Worm (Caenorhabditis elegans) whole organism, dauer: ENCODE measurements around the gene nhr-105.

Source experiments
- unc-62 ChIP-seq: sonication (generic microtip); optimal IDR thresholded peaks from 2 replicates; lab custom pipeline; 2017; ENCODE audit warnings: missing biosample characterization, missing genetic modification reagents, missing genetic modification characterization

Gene nhr-105

DNA sequence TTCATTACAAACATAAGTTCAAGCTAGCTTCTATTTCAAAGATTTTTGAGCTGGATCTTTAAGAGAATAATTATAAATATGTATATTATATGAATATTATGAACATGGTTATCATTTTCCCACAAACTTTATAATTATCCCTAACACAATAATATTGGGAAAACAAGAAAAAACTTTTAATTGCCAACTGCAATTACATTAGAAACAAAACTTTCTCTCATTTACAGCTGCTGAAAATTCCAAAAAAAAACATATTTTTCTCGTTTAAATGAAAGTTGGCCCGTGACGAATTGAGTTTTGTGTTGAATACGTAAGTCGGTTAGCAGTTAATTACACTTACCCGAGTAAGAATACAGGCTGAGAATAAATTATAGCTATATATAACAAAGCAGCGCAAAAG lies 12.7 kb downstream of the nhr-105 start:
- TF ChIP-seq unc-62: no peak

DNA sequence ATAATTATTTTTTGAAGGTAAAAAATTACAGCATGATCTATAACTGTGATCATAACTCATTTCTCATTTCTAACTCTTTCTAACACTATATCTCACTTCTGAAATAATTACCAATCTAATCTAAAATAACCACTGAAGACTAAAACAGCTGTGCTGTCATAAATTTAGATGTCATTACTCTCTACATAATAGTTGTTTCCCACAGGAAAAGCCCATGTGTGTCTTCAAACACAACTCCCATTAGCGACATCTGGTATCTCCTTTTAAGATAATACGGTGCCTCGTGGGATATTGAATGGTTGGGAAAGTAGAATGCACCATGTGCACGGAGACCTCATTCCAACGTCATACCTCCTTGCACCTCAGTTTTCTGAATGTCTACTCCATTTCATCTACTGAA lies 15.1 kb downstream of the nhr-105 start, which contains the start of gene Y43B11AL.1:
TSS of gene Y43B11AL.1 (plus strand) at position 301 of the 400 bp plus-strand sequence.
- no peak for TF ChIP-seq unc-62

DNA sequence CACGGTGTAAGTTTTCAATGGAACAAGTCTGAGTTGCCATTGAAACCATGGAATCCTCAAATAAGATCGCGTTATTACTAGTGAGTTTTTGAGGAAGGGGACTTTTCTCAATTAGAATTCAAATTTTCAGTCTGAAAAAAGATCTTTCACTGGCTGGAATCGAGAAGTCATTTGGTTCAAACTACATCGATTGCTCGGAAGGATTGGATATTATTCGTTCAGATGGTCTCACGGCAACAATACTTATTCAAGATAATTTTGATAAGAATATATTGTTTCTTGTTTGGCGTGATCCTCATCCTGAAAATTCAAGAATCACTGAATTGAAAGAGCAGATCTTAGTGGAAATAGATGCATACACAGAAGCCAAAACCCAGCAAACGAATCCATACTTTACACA lies 17.5 kb downstream of the nhr-105 start:
- TF ChIP-seq unc-62: no peak

DNA sequence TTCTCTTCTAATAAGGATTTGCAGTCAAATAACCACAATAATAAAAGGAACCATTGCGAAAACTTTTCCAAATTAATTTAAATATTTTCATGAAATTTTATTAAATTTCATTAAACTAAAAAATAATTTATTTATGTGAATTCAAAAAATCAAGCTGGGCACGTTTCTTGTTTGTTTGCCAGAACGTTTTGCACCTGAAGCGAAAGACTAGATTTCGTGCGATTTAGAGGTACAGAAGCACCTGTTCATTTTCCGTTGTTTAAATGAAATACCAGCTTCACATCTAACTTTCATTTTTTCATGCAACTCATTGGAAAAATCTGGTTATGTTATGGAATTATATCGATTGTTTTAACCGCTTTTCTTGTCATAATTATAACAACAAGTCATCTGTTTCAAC lies 22.2 kb downstream of the nhr-105 start, which contains the start of gene srg-48:
TSS of gene srg-48 (plus strand) at position 301 of the 400 bp plus-strand sequence.
- no peak for TF ChIP-seq unc-62

DNA sequence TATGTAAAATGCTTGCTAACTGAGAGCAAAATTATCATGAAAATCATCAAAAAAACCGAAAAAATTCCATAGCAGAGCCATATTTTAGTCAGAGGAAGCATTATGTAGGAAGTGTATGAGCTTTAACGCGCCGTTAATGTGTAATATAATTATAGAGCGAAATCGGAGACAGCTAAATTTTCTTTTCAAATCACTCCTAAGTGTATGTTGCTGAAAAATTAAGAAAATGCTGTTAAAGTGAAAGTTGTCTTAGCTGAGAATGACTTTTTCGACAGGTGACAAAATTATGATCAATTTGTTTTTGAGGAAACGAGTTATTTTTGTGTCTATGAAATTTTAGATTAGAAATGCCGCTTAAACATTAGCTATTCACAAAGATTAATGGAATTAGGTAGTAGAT lies 25.1 kb downstream of the nhr-105 start, which contains the start of gene srg-50:
TSS of gene srg-50 (minus strand) at position 101 of the 400 bp plus-strand sequence.
- TF ChIP-seq unc-62: no peak

DNA sequence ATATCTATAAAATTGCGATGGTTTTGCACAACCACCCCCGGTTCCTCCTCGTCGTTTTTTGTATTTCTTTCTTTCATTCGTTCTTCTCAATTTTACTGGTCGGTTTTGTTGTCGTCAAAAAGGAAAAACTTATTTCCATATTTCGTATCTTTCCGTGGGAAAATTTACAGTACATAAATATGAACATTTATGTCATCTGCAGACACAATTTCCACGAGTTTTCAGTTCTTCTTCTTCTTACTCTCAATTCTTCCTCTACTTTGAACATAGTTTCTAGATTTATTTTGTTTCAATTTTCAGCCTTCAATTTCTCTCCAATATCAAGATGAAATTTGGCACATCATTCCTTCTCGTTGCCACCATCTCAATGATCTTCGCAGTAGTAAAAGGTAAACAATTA lies 31.3 kb downstream of the nhr-105 start, which contains the start of gene Y43B11AR.1:
TSS of gene Y43B11AR.1 (plus strand) at position 301 of the 400 bp plus-strand sequence.
- no peak for TF ChIP-seq unc-62

DNA sequence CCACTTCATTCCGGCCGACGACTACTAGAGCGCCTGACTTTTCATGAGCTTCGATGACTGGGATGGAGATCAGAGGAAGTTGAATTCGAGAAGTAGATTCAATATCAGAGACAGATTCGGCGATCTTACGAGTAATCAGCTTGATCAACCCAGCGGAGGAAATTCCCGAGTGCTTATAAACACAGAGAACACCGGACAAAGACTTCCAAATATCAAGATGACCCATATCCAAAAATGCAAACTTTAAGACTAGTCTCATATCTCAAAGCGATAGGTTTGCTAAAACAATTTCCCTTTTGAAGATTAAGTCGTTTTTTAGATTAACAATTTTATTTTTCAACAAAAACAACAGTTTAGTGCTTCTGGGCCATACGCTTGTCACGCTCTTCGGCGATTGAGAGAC lies 33.4 kb downstream of the nhr-105 start, which contains the start of gene Y43B11AR.3:
TSS of gene Y43B11AR.3 (minus strand) at position 335 of the 403 bp plus-strand sequence.
- TF ChIP-seq unc-62: no peak

DNA sequence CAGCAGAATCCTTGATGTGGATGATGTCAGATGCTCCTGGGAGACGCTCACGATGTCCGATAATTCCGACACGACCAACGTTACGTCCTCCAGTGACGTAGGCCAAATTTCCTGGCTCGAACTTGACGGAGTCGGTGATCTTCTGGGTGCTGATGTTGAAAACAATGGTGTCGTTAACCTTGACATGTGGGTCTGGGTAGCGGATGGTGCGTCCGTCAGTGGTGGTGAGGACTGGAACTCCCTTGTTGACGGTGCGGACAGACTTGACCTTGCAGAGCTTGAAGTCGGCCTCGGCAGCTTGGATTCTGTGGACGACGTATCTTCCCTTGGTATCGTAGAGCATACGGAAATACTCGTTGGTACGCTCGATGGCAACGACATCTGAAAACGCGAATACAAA lies 34.0 kb downstream of the nhr-105 start:
- no peak for TF ChIP-seq unc-62

DNA sequence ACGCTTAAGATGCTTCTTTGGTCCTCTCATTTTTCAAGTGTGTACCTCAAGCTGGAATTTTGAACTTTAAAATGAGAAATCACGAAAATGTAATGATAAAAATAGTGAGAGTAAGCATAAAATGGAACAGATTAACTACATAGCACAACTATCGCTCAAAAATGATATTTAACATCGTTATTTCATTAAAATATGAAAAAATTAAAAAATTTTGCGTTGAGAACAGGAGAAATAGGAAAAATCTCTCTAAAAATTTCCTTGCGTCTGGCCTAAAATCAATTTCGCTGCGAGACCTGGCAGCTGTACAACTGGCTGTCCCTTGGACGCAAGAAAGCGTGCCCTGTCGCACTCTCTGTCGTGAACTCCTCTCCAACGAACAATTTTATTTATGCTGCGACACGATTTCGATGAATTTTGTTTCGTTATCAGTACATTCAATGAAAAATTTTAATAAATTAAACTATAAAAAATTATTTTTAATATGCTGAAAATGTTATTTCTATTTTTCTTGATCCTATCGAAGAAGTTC lies 34.7 kb downstream of the nhr-105 start, which contains the start of gene rps-4:
TSS of gene rps-4 (minus strand) at position 51 of the 529 bp plus-strand sequence.
- no peak for TF ChIP-seq unc-62

DNA sequence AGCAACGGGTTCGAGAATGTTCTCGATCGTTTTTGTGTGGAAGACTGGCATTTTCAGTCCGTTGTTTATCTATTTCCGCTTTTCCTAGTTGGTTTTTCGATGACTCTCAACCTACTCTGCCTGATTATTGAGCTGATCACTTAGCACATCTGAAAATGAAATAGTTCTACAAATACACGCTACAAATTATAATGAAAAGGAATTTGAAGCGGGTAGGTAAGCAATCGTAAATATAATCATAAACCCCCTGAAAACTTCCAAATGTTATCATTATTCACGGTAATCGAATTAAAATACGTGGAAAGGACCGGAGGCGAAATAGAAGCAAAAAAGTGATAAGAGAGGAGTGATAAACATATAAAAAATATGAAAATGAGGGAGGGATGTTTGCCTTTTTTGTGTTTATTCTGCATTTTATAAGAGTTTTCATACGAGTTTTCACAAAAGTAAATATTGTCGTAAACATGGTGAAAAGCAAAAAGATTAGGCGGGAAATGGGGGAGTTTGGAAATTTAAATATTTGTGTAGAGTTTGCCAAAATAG lies 44.3 kb downstream of the nhr-105 start, which contains the start of gene deb-1:
TSS of gene deb-1 (minus strand) at position 51 of the 543 bp plus-strand sequence.
- TF ChIP-seq unc-62: no peak

DNA sequence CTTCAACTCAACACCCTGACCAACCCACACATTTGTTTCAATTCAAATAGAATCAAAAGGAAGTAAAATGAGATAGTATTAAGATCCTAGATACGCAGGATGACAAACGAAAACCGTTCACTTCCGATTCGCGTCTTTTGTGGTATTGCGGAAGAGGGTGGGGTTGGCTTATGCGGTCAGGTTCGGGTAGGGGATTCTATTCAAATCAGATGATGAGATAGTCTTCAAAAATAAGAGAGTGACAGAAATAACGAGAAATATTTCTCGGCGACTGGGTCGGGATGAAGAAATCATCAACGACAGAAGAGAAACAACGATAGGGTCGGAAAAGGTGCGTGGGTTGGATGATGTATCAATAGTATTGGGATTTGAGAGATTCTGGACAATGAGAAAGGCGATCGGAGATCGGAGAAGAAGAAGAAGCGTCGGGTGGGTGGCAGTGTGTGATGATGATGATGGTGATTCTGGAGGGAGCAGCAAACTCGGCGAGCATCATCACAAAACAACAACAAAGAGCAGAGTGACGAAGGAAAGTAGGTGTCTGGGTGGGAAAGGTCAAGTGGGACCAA lies 45.5 kb downstream of the nhr-105 start:
- no peak for TF ChIP-seq unc-62

DNA sequence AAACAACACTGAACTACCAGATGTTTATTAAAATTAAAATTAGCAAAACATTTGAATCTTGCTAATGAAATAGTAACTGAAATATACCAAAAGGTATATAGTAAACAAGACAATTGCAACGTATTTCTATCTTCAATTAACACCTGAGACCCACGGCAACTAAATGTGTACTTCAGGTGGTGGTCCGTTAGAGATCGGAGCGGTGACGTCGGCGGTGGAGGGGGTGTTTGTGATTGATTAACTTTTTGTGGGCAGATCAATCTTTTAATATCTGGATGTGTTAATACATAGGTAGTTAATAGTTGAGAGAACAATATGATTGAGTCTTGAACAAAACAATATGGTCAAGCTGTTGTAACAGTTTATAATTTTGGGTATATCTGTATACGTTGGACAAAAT lies 46.1 kb downstream of the nhr-105 start:
- no peak for TF ChIP-seq unc-62

DNA sequence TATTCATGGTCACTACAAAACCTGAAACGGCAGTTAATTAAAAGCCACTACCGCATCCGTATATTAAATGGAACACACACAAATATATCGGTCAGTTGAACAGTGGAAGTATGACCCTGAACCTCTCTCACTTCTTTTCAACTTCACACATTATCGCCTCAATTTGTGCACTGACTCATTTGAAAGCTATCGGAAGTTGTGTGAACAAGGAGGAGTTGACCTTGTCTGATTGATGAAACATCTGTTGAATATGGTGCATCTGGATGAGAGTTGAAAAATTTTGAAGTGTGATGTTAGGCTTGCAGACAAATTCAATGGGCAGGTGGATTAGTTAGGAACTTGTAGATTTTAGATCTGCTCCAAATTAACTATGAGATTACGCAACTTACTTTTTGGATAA lies 47.5 kb downstream of the nhr-105 start:
- no peak for TF ChIP-seq unc-62

DNA sequence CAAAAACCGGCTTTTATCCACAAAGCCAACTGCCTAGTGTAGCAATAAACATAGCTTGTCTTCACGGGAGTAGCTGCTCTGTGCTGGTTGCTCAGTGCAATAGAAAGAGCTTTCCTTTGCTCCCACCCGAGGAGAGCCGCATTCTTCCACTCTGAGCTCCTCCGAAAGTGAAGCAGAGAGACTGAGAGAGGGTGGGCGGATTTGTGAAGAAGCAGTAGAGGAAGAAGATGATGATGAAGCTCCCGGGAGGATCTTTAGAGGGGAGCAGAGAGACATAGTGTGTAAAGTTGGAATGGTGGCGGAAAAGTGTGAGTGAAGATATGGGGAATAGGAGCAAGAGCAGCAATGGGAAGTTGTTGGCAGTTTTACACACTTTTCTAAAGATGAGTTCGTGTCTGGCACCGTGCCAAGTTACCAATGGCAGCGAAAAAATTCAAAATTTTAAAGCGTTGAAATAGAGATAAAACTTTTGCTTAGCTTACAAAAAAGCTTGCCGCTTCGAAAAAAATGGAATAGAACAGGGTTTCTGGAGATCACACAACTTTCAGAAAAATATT lies 48.6 kb downstream of the nhr-105 start, which contains the start of gene ZC477.4:
TSS of gene ZC477.4 (minus strand) at position 276 of the 557 bp plus-strand sequence.
- no peak for TF ChIP-seq unc-62

DNA sequence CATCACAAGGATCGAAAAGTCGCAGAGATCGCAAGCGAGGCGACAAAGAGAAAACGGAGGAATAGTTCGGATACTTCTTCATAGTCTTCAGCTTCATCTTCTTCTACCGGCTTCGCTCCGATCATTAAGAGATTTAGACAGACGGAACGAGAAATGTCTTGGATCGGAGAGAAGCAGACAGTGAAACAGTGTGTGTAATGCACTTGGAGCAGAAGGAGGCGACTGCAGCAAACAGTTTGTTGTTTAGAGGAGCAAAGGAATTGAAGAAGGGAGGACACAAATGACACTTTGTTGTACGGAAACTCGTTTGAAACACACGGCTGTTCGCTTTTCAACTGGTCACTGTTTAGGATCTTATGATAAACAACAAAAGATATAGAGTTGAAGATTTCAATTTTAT lies 49.4 kb downstream of the nhr-105 start:
- no peak for TF ChIP-seq unc-62
